Worm (Caenorhabditis elegans) whole organism, L2 larva: ENCODE data around the gene C14B1.2.

ENCODE experiments used
- C34F6.9 ChIP-seq: fragments of 150-350 bp; optimal IDR thresholded peaks from 2 replicates; lab custom pipeline; 2014; ENCODE audit warnings: missing biosample characterization, missing genetic modification characterization
- ZK546.5 ChIP-seq: sonication (generic microtip); optimal IDR thresholded peaks from 2 replicates; lab custom pipeline; 2017; ENCODE audit warnings: missing biosample characterization, missing genetic modification characterization
- alr-1 ChIP-seq: fragments of 150-350 bp; optimal IDR thresholded peaks from 2 replicates; lab custom pipeline; 2014; ENCODE audit warnings: missing biosample characterization, missing genetic modification characterization
- elt-3 ChIP-seq: sonication (generic microtip); optimal IDR thresholded peaks from 2 replicates; lab custom pipeline; 2017; ENCODE audit warnings: missing biosample characterization, missing genetic modification characterization
- lin-13 ChIP-seq: fragments of 150-350 bp; optimal IDR thresholded peaks from 2 replicates; lab custom pipeline; 2014; ENCODE audit warnings: missing biosample characterization, missing genetic modification reagents, missing genetic modification characterization
- lin-39 ChIP-seq: fragments of 150-350 bp; optimal IDR thresholded peaks from 2 replicates; lab custom pipeline; 2014; ENCODE audit warnings: missing biosample characterization, missing genetic modification reagents, missing genetic modification characterization
- mab-5 ChIP-seq: fragments of 150-350 bp; optimal IDR thresholded peaks from 2 replicates; lab custom pipeline; 2014; ENCODE audit warnings: missing biosample characterization, missing genetic modification characterization
- mdl-1 ChIP-seq, 2 experiments: fragments of 150-350 bp in 1 of 2; sonication (generic microtip) in 1 of 2; optimal IDR thresholded peaks; 2 replicates each; lab custom pipeline; 2017; ENCODE audit warnings: missing biosample characterization in 2 of 2, missing genetic modification characterization in 2 of 2
- nhr-12 ChIP-seq: fragments of 150-350 bp; optimal IDR thresholded peaks from 2 replicates; lab custom pipeline; 2014; ENCODE audit warnings: missing biosample characterization, missing genetic modification characterization
- nhr-77 ChIP-seq: fragments of 150-350 bp; optimal IDR thresholded peaks from 2 replicates; lab custom pipeline; 2014; ENCODE audit warnings: missing biosample characterization, missing genetic modification characterization
- snpc-4 ChIP-seq: fragments of 150-350 bp; optimal IDR thresholded peaks from 2 replicates; lab custom pipeline; 2014; ENCODE audit warnings: missing biosample characterization, missing genetic modification characterization
- unc-39 ChIP-seq: fragments of 150-350 bp; optimal IDR thresholded peaks from 2 replicates; lab custom pipeline; 2014; ENCODE audit warnings: missing biosample characterization, missing genetic modification characterization
- ztf-11 ChIP-seq: sonication (generic microtip); optimal IDR thresholded peaks from 2 replicates; lab custom pipeline; 2017; ENCODE audit warnings: missing biosample characterization, missing genetic modification characterization

ce11 chrIII:3736302-3736701 lies 34.2 kb downstream of the C14B1.2 start, which contains the start of gene F34D10.4:
- TF ChIP-seq lin-13 (no peak), lin-39 (tag; lab: Kevin White, UChicago) (no peak), mdl-1 (tag; optimal IDR thresholded peaks at IDR 0.05; lab: Kevin White, UChicago) (no peak), nhr-77 (tag; lab: Kevin White, UChicago) (no peak), snpc-4 (tag; lab: Kevin White, UChicago) (no peak), ZK546.5 (tag; lab: Kevin White, UChicago) (no peak), C34F6.9 (tag; lab: Kevin White, UChicago) (no peak), nhr-12 (tag; lab: Kevin White, UChicago) (no peak), alr-1 (tag; lab: Kevin White, UChicago) (no peak), unc-39 (tag; lab: Kevin White, UChicago) (no peak), ztf-11 (tag; lab: Kevin White, UChicago) (no peak), mab-5 (tag; lab: Kevin White, UChicago) (no peak), elt-3 (tag; lab: Kevin White, UChicago) (no peak)
